Fruit fly (Drosophila melanogaster) whole organism, pupa: ENCODE results near the gene peb.

Experiments
- CG10348 ChIP-seq: fragments of 200-800 bp; sonication (Bioruptor generic); IDR thresholded peaks from 2 replicates; pipeline ENCODE4 v1.3.6; 2022; ENCODE audit warnings: missing biosample characterization, missing genetic modification characterization
- CG15710 ChIP-seq: fragments of 200-800 bp; sonication (Bioruptor generic); optimal IDR thresholded peaks from 2 replicates; lab custom pipeline; 2018; ENCODE audit warnings: missing biosample characterization, mild to moderate bottlenecking, missing genetic modification characterization, moderate library complexity
- CG17806 ChIP-seq: fragments of 200-800 bp; sonication (Bioruptor generic); optimal IDR thresholded peaks from 2 replicates; lab custom pipeline; 2018; ENCODE audit warnings: missing biosample characterization, mild to moderate bottlenecking, missing genetic modification characterization, moderate library complexity
- CG32121 ChIP-seq: fragments of 200-800 bp; sonication (Bioruptor generic); IDR thresholded peaks from 2 replicates; pipeline ENCODE4 v1.3.6; 2022; ENCODE audit warnings: missing biosample characterization, missing genetic modification characterization
- CG4496 ChIP-seq: fragments of 200-800 bp; sonication (Bioruptor generic); IDR thresholded peaks from 3 replicates; pipeline ENCODE4 v1.3.6; 2022; ENCODE audit warnings: missing biosample characterization, missing genetic modification characterization
- CG8159 ChIP-seq: fragments of 200-800 bp; sonication (Bioruptor generic); optimal IDR thresholded peaks from 3 replicates; lab custom pipeline; 2018; ENCODE audit warnings: missing biosample characterization, mild to moderate bottlenecking, missing genetic modification characterization, moderate library complexity
- CG8301 ChIP-seq: fragments of 200-800 bp; sonication (Bioruptor generic); optimal IDR thresholded peaks from 2 replicates; lab custom pipeline; 2018; ENCODE audit warnings: missing biosample characterization, mild to moderate bottlenecking, missing genetic modification characterization
- CG9948 ChIP-seq: fragments of 200-800 bp; sonication (Bioruptor generic); optimal IDR thresholded peaks from 2 replicates; lab custom pipeline; 2018; ENCODE audit warnings: missing biosample characterization, mild to moderate bottlenecking, missing genetic modification characterization, moderate library complexity
- EcR ChIP-seq: fragments of 200-800 bp; sonication (Bioruptor generic); optimal IDR thresholded peaks from 3 replicates; lab custom pipeline; 2019; ENCODE audit warnings: missing biosample characterization, missing genetic modification characterization, mild to moderate bottlenecking, moderate library complexity, missing genetic modification reagents
- Ets98B ChIP-seq: fragments of 200-800 bp; sonication (Bioruptor generic); IDR thresholded peaks from 2 replicates; pipeline ENCODE4 v1.3.6; 2022; ENCODE audit warnings: missing biosample characterization, missing genetic modification characterization
- Pif1A ChIP-seq: fragments of 200-800 bp; sonication (Bioruptor generic); optimal IDR thresholded peaks from 3 replicates; lab custom pipeline; 2016; ENCODE audit warnings: missing biosample characterization, missing genetic modification characterization
- Snoo ChIP-seq: fragments of 200-800 bp; sonication (Bioruptor generic); optimal IDR thresholded peaks from 3 replicates; lab custom pipeline; 2017; ENCODE audit warnings: missing biosample characterization, mild to moderate bottlenecking, missing genetic modification characterization, inconsistent platforms
- fd96Ca ChIP-seq: fragments of 200-800 bp; sonication (Bioruptor generic); IDR thresholded peaks from 3 replicates; pipeline ENCODE4 v1.3.6; 2022; ENCODE audit warnings: missing biosample characterization, missing genetic modification characterization

DNA sequence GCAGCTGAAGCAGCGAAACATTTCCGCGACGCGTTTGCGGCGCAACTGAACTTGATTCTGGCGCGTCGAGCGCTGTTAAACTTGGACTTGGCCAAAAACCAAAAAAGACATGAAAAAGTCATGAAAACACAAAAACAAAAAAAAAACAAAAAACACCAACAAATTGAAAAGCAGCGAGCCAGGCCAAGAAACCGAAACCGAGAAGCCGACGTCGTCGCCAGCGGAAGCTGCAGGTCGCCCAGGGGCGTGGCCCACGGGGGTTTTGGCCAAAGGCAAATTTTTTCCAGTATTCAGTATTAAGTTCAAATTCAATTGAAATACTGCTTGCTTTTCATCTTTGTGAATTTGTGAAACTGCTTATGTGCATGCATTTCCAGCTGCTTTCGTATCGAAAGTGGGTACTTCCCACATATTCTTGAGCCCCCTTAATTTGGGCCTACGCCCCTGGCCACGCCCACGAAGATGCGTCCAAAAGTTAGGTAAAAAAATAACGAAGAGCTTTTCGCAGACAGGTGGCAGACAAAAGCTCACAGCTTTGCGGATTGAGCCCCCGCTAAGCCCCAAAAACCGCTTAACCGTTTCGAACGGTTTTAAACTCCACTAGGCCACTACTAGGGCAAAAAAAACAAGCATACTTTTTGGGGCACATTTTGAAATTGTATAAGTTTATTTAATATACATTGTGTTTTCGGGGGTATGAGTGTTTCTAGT lies 49.4 kb downstream of the peb start, which contains the start of gene CG3009:
- peak; percentile 98 for TF ChIP-seq fd96Ca (GFP tag; lab: Robert Waterston, UW)
- peak; percentile 98 for TF ChIP-seq Snoo (tag; lab: Kevin White, UChicago)
- peak; percentile 93 for TF ChIP-seq CG17806
- peak; percentile 96 for TF ChIP-seq CG15710 (tag; lab: Kevin White, UChicago)
- peak; percentile 95 for TF ChIP-seq CG10348 (GFP tag; lab: Robert Waterston, UW)
- peak; percentile 94 for TF ChIP-seq CG8301 (tag; lab: Kevin White, UChicago)
- TF ChIP-seq Pif1A: peak; percentile 98
- TF ChIP-seq EcR (GFP tag; lab: Kevin White, UChicago): peak; percentile 68
- peak; percentile 98 for TF ChIP-seq CG32121 (GFP tag; lab: Robert Waterston, UW)
- TF ChIP-seq Ets98B: peak; percentile 98
- peak; percentile 94 for TF ChIP-seq CG8159 (tag; lab: Kevin White, UChicago)
- peak; percentile 98 for TF ChIP-seq CG4496 (GFP tag; lab: Robert Waterston, UW)
- TF ChIP-seq CG9948 (tag; lab: Kevin White, UChicago): peak; percentile 94
